Fruit fly (Drosophila melanogaster) whole organism, prepupa: Measurements from ENCODE around the gene dmrt11E.
A peak's percentile ranks its signal among the peaks of the same experiment; 100 is the strongest.

Source experiments
- CG10669 ChIP-seq: fragments of 200-800 bp; sonication (Bioruptor generic); optimal IDR thresholded peaks from 3 replicates; lab custom pipeline; 2018; ENCODE audit warnings: missing biosample characterization, mild to moderate bottlenecking, missing genetic modification characterization, moderate library complexity
- CG11294 ChIP-seq: fragments of 200-800 bp; sonication (Bioruptor generic); IDR thresholded peaks from 2 replicates; pipeline ENCODE4 v1.3.6; 2022; ENCODE audit warnings: missing biosample characterization, missing genetic modification characterization
- CG11762 ChIP-seq: fragments of 200-800 bp; sonication (Bioruptor generic); optimal IDR thresholded peaks from 3 replicates; lab custom pipeline; 2016; ENCODE audit warnings: missing biosample characterization, missing genetic modification characterization; ENCODE audit not compliant: insufficient read depth
- CG11902 ChIP-seq: fragments of 200-800 bp; sonication (Bioruptor generic); optimal IDR thresholded peaks from 3 replicates; lab custom pipeline; 2016; ENCODE audit warnings: missing biosample characterization, missing genetic modification characterization
- CG15336 ChIP-seq: fragments of 200-800 bp; sonication (Bioruptor generic); IDR thresholded peaks from 2 replicates; pipeline ENCODE4 v1.3.6; 2022; ENCODE audit warnings: missing biosample characterization, missing genetic modification characterization
- CG1621 ChIP-seq: fragments of 200-800 bp; sonication (Bioruptor generic); optimal IDR thresholded peaks from 3 replicates; lab custom pipeline; 2018; ENCODE audit warnings: missing biosample characterization, mild to moderate bottlenecking, missing genetic modification characterization
- CG16779 ChIP-seq: fragments of 200-800 bp; sonication (Bioruptor generic); optimal IDR thresholded peaks from 3 replicates; lab custom pipeline; 2017; ENCODE audit warnings: missing biosample characterization, mild to moderate bottlenecking, missing genetic modification characterization
- CG3032 ChIP-seq: fragments of 200-800 bp; optimal IDR thresholded peaks from 2 replicates; lab custom pipeline; 2019; ENCODE audit warnings: missing biosample characterization, mild to moderate bottlenecking, missing genetic modification characterization, moderate library complexity
- CG31627 ChIP-seq: fragments of 200-800 bp; sonication (Bioruptor generic); optimal IDR thresholded peaks from 3 replicates; lab custom pipeline; 2016; ENCODE audit warnings: missing biosample characterization, missing genetic modification characterization
- CG32006 ChIP-seq: fragments of 200-800 bp; sonication (Bioruptor generic); optimal IDR thresholded peaks from 3 replicates; lab custom pipeline; 2017; ENCODE audit warnings: missing biosample characterization, mild to moderate bottlenecking, missing genetic modification characterization
- CG34406 ChIP-seq: fragments of 200-800 bp; sonication (Bioruptor generic); optimal IDR thresholded peaks from 3 replicates; lab custom pipeline; 2016; ENCODE audit warnings: missing biosample characterization, missing genetic modification characterization
- CG3919 ChIP-seq: fragments of 200-800 bp; sonication (Bioruptor generic); optimal IDR thresholded peaks from 3 replicates; lab custom pipeline; 2016; ENCODE audit warnings: missing biosample characterization, missing genetic modification characterization
- CG4318 ChIP-seq: fragments of 200-800 bp; sonication (Bioruptor generic); optimal IDR thresholded peaks from 3 replicates; lab custom pipeline; 2017; ENCODE audit warnings: missing biosample characterization, mild to moderate bottlenecking, missing genetic modification characterization
- CG6792 ChIP-seq: fragments of 200-800 bp; sonication (Bioruptor generic); optimal IDR thresholded peaks from 3 replicates; lab custom pipeline; 2016; ENCODE audit warnings: missing biosample characterization, missing genetic modification characterization
- CG6808 ChIP-seq: fragments of 200-800 bp; sonication (Bioruptor generic); optimal IDR thresholded peaks from 3 replicates; lab custom pipeline; 2017; ENCODE audit warnings: missing biosample characterization, missing genetic modification characterization, mild to moderate bottlenecking, moderate library complexity, missing genetic modification reagents
- CG7368 ChIP-seq: fragments of 200-800 bp; sonication (Bioruptor generic); optimal IDR thresholded peaks from 3 replicates; lab custom pipeline; 2016; ENCODE audit warnings: missing biosample characterization, missing genetic modification characterization
- CG8119 ChIP-seq: fragments of 200-800 bp; sonication (Bioruptor generic); IDR thresholded peaks from 3 replicates; pipeline ENCODE4 v1.3.6; 2022; ENCODE audit warnings: missing biosample characterization, missing genetic modification characterization
- CG8319 ChIP-seq: fragments of 200-800 bp; sonication (Bioruptor generic); optimal IDR thresholded peaks from 3 replicates; lab custom pipeline; 2016; ENCODE audit warnings: missing biosample characterization, missing genetic modification characterization
- CG8632 ChIP-seq: fragments of 200-800 bp; sonication (Bioruptor generic); optimal IDR thresholded peaks from 3 replicates; lab custom pipeline; 2016; ENCODE audit warnings: missing biosample characterization, missing genetic modification characterization
- CG9139 ChIP-seq: fragments of 200-800 bp; sonication (Bioruptor generic); optimal IDR thresholded peaks from 3 replicates; lab custom pipeline; 2017; ENCODE audit warnings: missing biosample characterization, mild to moderate bottlenecking, missing genetic modification characterization
- Eip78C ChIP-seq: fragments of 200-800 bp; sonication (Bioruptor generic); peaks from one replicate; lab custom pipeline; 2016; ENCODE audit warnings: missing biosample characterization, missing genetic modification characterization
- Eip93F ChIP-seq: fragments of 200-800 bp; sonication (Bioruptor generic); optimal IDR thresholded peaks from 2 replicates; lab custom pipeline; 2016; ENCODE audit warnings: missing biosample characterization, mild to moderate bottlenecking, missing genetic modification characterization
- Ets21C ChIP-seq: fragments of 200-800 bp; sonication (Bioruptor generic); optimal IDR thresholded peaks from 3 replicates; lab custom pipeline; 2016; ENCODE audit warnings: missing biosample characterization, missing genetic modification characterization
- Ets96B ChIP-seq: fragments of 200-800 bp; optimal IDR thresholded peaks from 2 replicates; lab custom pipeline; 2019; ENCODE audit warnings: missing biosample characterization, mild to moderate bottlenecking, missing genetic modification characterization, moderate library complexity
- Gug ChIP-seq: fragments of 200-800 bp; sonication (Bioruptor generic); IDR thresholded peaks from 2 replicates; pipeline ENCODE4 v1.3.6; 2022; ENCODE audit warnings: missing biosample characterization, missing genetic modification characterization
- Hr38 ChIP-seq: sonication (Bioruptor generic); optimal IDR thresholded peaks from 2 replicates; lab custom pipeline; 2016; ENCODE audit warnings: missing biosample characterization, missing genetic modification characterization
- Hr39 ChIP-seq: fragments of 200-800 bp; sonication (Bioruptor generic); optimal IDR thresholded peaks from 2 replicates; lab custom pipeline; 2016; ENCODE audit warnings: missing biosample characterization, missing genetic modification characterization
- Hr4 ChIP-seq: fragments of 200-800 bp; sonication (Bioruptor generic); optimal IDR thresholded peaks from 3 replicates; lab custom pipeline; 2016; ENCODE audit warnings: missing biosample characterization, missing genetic modification characterization
- Lpt ChIP-seq: fragments of 200-800 bp; sonication (Bioruptor generic); optimal IDR thresholded peaks from 3 replicates; lab custom pipeline; 2016; ENCODE audit warnings: missing biosample characterization, missing genetic modification characterization
- Met ChIP-seq: fragments of 200-800 bp; sonication (Bioruptor generic); optimal IDR thresholded peaks from 3 replicates; lab custom pipeline; 2016; ENCODE audit warnings: missing biosample characterization, missing genetic modification characterization
- OdsH ChIP-seq: fragments of 200-800 bp; sonication (Bioruptor generic); optimal IDR thresholded peaks from 3 replicates; lab custom pipeline; 2016; ENCODE audit warnings: missing biosample characterization, missing genetic modification characterization
- Smox ChIP-seq: fragments of 200-800 bp; sonication (Bioruptor generic); optimal IDR thresholded peaks from 3 replicates; lab custom pipeline; 2016; ENCODE audit warnings: missing biosample characterization, missing genetic modification characterization
- Sox102F ChIP-seq: fragments of 200-800 bp; sonication (Bioruptor generic); optimal IDR thresholded peaks from 2 replicates; lab custom pipeline; 2016; ENCODE audit warnings: missing biosample characterization, mild to moderate bottlenecking, missing genetic modification characterization
- Sox14 ChIP-seq: fragments of 200-800 bp; sonication (Bioruptor generic); optimal IDR thresholded peaks from 3 replicates; lab custom pipeline; 2016; ENCODE audit warnings: missing biosample characterization, missing genetic modification characterization
- Sox15 ChIP-seq: fragments of 200-800 bp; sonication (Bioruptor generic); optimal IDR thresholded peaks from 3 replicates; lab custom pipeline; 2016; ENCODE audit warnings: missing biosample characterization, missing genetic modification characterization
- achi ChIP-seq: fragments of 200-800 bp; sonication (Bioruptor generic); optimal IDR thresholded peaks from 3 replicates; lab custom pipeline; 2016; ENCODE audit warnings: missing biosample characterization, missing genetic modification characterization
- acj6 ChIP-seq: fragments of 200-800 bp; sonication (Bioruptor generic); optimal IDR thresholded peaks from 3 replicates; lab custom pipeline; 2016; ENCODE audit warnings: missing biosample characterization, missing genetic modification characterization
- cyc ChIP-seq: fragments of 200-800 bp; sonication (Bioruptor generic); optimal IDR thresholded peaks from 3 replicates; lab custom pipeline; 2016; ENCODE audit warnings: missing biosample characterization, missing genetic modification characterization
- dac ChIP-seq: fragments of 200-800 bp; sonication (Bioruptor generic); optimal IDR thresholded peaks from 2 replicates; lab custom pipeline; 2017; ENCODE audit warnings: missing biosample characterization, mild to moderate bottlenecking, missing genetic modification characterization
- eg ChIP-seq: fragments of 200-800 bp; sonication (Bioruptor generic); IDR thresholded peaks from 3 replicates; pipeline ENCODE4 v1.3.6; 2022; ENCODE audit warnings: missing biosample characterization, missing genetic modification characterization
- esn ChIP-seq: fragments of 200-800 bp; sonication (Bioruptor generic); optimal IDR thresholded peaks from 2 replicates; lab custom pipeline; 2016; ENCODE audit warnings: missing biosample characterization, mild to moderate bottlenecking, missing genetic modification characterization, moderate library complexity
- fd59A ChIP-seq: fragments of 200-800 bp; sonication (Bioruptor generic); optimal IDR thresholded peaks from 2 replicates; lab custom pipeline; 2017; ENCODE audit warnings: missing biosample characterization, mild to moderate bottlenecking, missing genetic modification characterization, missing genetic modification reagents
- fd85E ChIP-seq: fragments of 200-800 bp; sonication (Bioruptor generic); optimal IDR thresholded peaks from 3 replicates; lab custom pipeline; 2016; ENCODE audit warnings: missing biosample characterization, missing genetic modification characterization
- fkh ChIP-seq: fragments of 200-800 bp; sonication (Bioruptor generic); optimal IDR thresholded peaks from 3 replicates; lab custom pipeline; 2017; ENCODE audit warnings: missing biosample characterization, mild to moderate bottlenecking, missing genetic modification characterization, moderate library complexity
- lz ChIP-seq: fragments of 200-800 bp; sonication (Bioruptor generic); optimal IDR thresholded peaks from 3 replicates; lab custom pipeline; 2016; ENCODE audit warnings: missing biosample characterization, missing genetic modification characterization
- net ChIP-seq: fragments of 200-800 bp; sonication (Bioruptor generic); optimal IDR thresholded peaks from 3 replicates; lab custom pipeline; 2016; ENCODE audit warnings: missing biosample characterization, missing genetic modification characterization
- pdm3 ChIP-seq: fragments of 200-800 bp; sonication (Bioruptor generic); optimal IDR thresholded peaks from 3 replicates; lab custom pipeline; 2016; ENCODE audit warnings: missing biosample characterization, missing genetic modification characterization
- salr ChIP-seq, 2 experiments: fragments of 200-800 bp; sonication (Bioruptor generic); optimal IDR thresholded peaks; 3 replicates each; lab custom pipeline; 2016 to 2018; ENCODE audit warnings: missing biosample characterization in 2 of 2, missing genetic modification characterization in 2 of 2, mild to moderate bottlenecking in 1 of 2
- spab ChIP-seq: fragments of 200-800 bp; sonication (Bioruptor generic); optimal IDR thresholded peaks from 2 replicates; lab custom pipeline; 2017; ENCODE audit warnings: missing biosample characterization, mild to moderate bottlenecking, missing genetic modification characterization, missing genetic modification reagents
- ss ChIP-seq, 2 experiments: fragments of 200-800 bp; sonication (Bioruptor generic); optimal IDR thresholded peaks; 2 replicates in 1 of 2; 3 replicates in 1 of 2; lab custom pipeline; 2017 to 2018; ENCODE audit warnings: mild to moderate bottlenecking in 2 of 2, missing biosample characterization in 2 of 2, missing genetic modification characterization in 2 of 2, moderate library complexity in 1 of 2
- topi ChIP-seq: fragments of 200-800 bp; sonication (Bioruptor generic); optimal IDR thresholded peaks from 3 replicates; lab custom pipeline; 2016; ENCODE audit warnings: missing biosample characterization, missing genetic modification characterization
- vri ChIP-seq: fragments of 200-800 bp; sonication (Bioruptor generic); optimal IDR thresholded peaks from 3 replicates; lab custom pipeline; 2016; ENCODE audit warnings: missing biosample characterization, mild to moderate bottlenecking, missing genetic modification characterization

Gene dmrt11E

dm6 chrX:13319376-13319883, 48.6 kb upstream of the dmrt11E start:
- TF ChIP-seq fd85E (GFP tag; lab: Kevin White, UChicago): no peak
- TF ChIP-seq Lpt (GFP tag; lab: Kevin White, UChicago): peak; percentile 62
- peak; percentile 26 for TF ChIP-seq Smox (GFP tag; lab: Kevin White, UChicago)
- peak; percentile 76 for TF ChIP-seq CG7368 (GFP tag; lab: Kevin White, UChicago)
- peak; percentile 81 for TF ChIP-seq CG15336 (GFP tag; lab: Robert Waterston, UW)
- peak; percentile 92 for TF ChIP-seq CG16779
- TF ChIP-seq cyc (GFP tag; lab: Kevin White, UChicago): peak; percentile 27
- TF ChIP-seq fd59A: peak; percentile 21
- TF ChIP-seq CG9139 (GFP tag; lab: Kevin White, UChicago): peak; percentile 98
- peak; percentile 69 for TF ChIP-seq achi
- peak; percentile 65 for TF ChIP-seq dac
- peak; percentile 86 for TF ChIP-seq CG3032 (tag; lab: Kevin White, UChicago)
- peak; percentile 47 for TF ChIP-seq vri (GFP tag; lab: Kevin White, UChicago)
- peak; percentile 59 for TF ChIP-seq CG11762 (GFP tag; lab: Kevin White, UChicago)
- TF ChIP-seq CG31627 (GFP tag; lab: Kevin White, UChicago): no peak
- TF ChIP-seq Eip78C (GFP tag; lab: Kevin White, UChicago): peak; percentile 85
- TF ChIP-seq Hr38: no peak
- TF ChIP-seq Ets96B (tag; lab: Kevin White, UChicago): peak; percentile 89
- TF ChIP-seq esn (GFP tag; lab: Kevin White, UChicago): peak; percentile 53
- no peak for TF ChIP-seq Hr39
- peak; percentile 28 for TF ChIP-seq CG6792
- TF ChIP-seq CG1621: peak; percentile 80
- TF ChIP-seq lz (GFP tag; lab: Kevin White, UChicago): peak; percentile 32
- peak; percentile 72 for TF ChIP-seq eg
- TF ChIP-seq OdsH (GFP tag; lab: Kevin White, UChicago): peak; percentile 70
- no peak for TF ChIP-seq fkh (GFP tag; lab: Kevin White, UChicago)
- peak; percentile 65 for TF ChIP-seq topi (GFP tag; lab: Kevin White, UChicago)
- TF ChIP-seq CG32006 (GFP tag; lab: Kevin White, UChicago): peak; percentile 83
- peak; percentile 71 to 77 for TF ChIP-seq salr (GFP tag; optimal IDR thresholded peaks at IDR 0.05; lab: Kevin White, UChicago)
- no peak for TF ChIP-seq Sox15 (GFP tag; lab: Kevin White, UChicago)
- peak; percentile 89 for TF ChIP-seq CG10669 (GFP tag; lab: Kevin White, UChicago)
- TF ChIP-seq CG11902 (GFP tag; lab: Kevin White, UChicago): no peak
- TF ChIP-seq CG8119 (GFP tag; lab: Robert Waterston, UW): peak; percentile 79
- peak; percentile 32; the same call in 1 of the 2 replicates for TF ChIP-seq Gug (GFP tag; lab: Robert Waterston, UW)
- peak; percentile 65 for TF ChIP-seq Sox102F (GFP tag; lab: Kevin White, UChicago)
- peak; percentile 65 for TF ChIP-seq Eip93F (GFP tag; lab: Kevin White, UChicago)
- peak; percentile 37 for TF ChIP-seq Hr4 (GFP tag; lab: Kevin White, UChicago)
- TF ChIP-seq Ets21C (GFP tag; lab: Kevin White, UChicago): no peak
- peak; percentile 64 for TF ChIP-seq CG34406 (GFP tag; lab: Kevin White, UChicago)
- TF ChIP-seq CG11294 (GFP tag; lab: Robert Waterston, UW): no peak
- TF ChIP-seq ss (GFP tag; optimal IDR thresholded peaks at IDR 0.05; lab: Kevin White, UChicago): peak; percentile 99
- TF ChIP-seq Met (GFP tag; lab: Kevin White, UChicago): peak; percentile 67
- peak; percentile 94 for TF ChIP-seq CG6808 (GFP tag; lab: Kevin White, UChicago)
- peak; percentile 41 for TF ChIP-seq CG8319 (GFP tag; lab: Kevin White, UChicago)
- TF ChIP-seq spab (GFP tag; lab: Kevin White, UChicago): peak; percentile 87
- peak; percentile 81 for TF ChIP-seq net (GFP tag; lab: Kevin White, UChicago)
- TF ChIP-seq Sox14 (GFP tag; lab: Kevin White, UChicago): peak; percentile 49
- peak; percentile 68 for TF ChIP-seq CG3919 (GFP tag; lab: Kevin White, UChicago)
- TF ChIP-seq CG8632 (GFP tag; lab: Kevin White, UChicago): peak; percentile 72
- TF ChIP-seq pdm3 (GFP tag; lab: Kevin White, UChicago): peak; percentile 45
- peak; percentile 57 for TF ChIP-seq acj6 (GFP tag; lab: Kevin White, UChicago)
- TF ChIP-seq CG4318 (GFP tag; lab: Kevin White, UChicago): peak; percentile 54
